Worm (Caenorhabditis elegans): ENCODE results near the gene F47C12.13.

F47C12.13 gene

DNA sequence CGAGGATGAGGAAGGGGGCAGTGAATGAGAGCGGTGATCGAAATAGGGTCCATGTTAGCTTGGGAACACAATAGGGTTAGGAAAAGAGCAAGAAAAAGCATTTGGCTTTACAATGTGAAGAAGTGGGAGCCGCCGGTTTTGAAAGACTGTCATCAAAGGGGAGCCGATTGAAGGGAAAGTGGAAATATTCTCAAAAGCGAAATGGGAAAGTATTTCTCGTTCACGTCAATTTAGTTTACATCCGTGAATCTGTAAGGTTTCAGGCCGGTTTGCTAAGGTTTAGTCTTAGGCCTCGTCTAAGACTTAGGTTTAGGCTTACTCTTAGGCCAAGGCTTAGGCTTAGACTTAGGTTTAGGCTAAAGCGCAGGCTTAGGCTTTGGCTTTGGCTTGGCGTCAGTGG lies 1.2 kb upstream of the F47C12.13 start, which contains the start of gene F47C12.7:
F47C12.7 (minus strand) TSS at position 101 of the 400 bp plus-strand sequence.
- TF ChIP-seq hlh-30 (tag; optimal IDR thresholded peaks at IDR 0.05; ENCODE audit: insufficient read depth): no peak
- no peak for TF ChIP-seq ceh-22 (tag; optimal IDR thresholded peaks at IDR 0.05)
- TF ChIP-seq ceh-2 (tag; optimal IDR thresholded peaks at IDR 0.05): no peak
- TF ChIP-seq pha-2 (tag; optimal IDR thresholded peaks at IDR 0.05): no peak
- TF ChIP-seq mec-3 (tag; optimal IDR thresholded peaks at IDR 0.05; ENCODE audit: borderline replicate concordance): no peak
- no peak for TF ChIP-seq zip-5 (tag; optimal IDR thresholded peaks at IDR 0.05)
- TF ChIP-seq K02D7.2 (tag; optimal IDR thresholded peaks at IDR 0.05): no peak
- TF ChIP-seq lim-6 (tag; optimal IDR thresholded peaks at IDR 0.05): no peak
- TF ChIP-seq ceh-9 (tag; optimal IDR thresholded peaks at IDR 0.05): no peak
- TF ChIP-seq dve-1 (tag; optimal IDR thresholded peaks at IDR 0.05): no peak
- no peak for TF ChIP-seq ceh-31 (tag; optimal IDR thresholded peaks at IDR 0.05)
- no peak for TF ChIP-seq madf-2 (tag; optimal IDR thresholded peaks at IDR 0.05)
- no peak for TF ChIP-seq K09A11.1 (tag; optimal IDR thresholded peaks at IDR 0.05; ENCODE audit: insufficient read depth)
- no peak for TF ChIP-seq pha-4 (tag; optimal IDR thresholded peaks at IDR 0.05)
- no peak for TF ChIP-seq pax-1 (tag; optimal IDR thresholded peaks at IDR 0.05)

DNA sequence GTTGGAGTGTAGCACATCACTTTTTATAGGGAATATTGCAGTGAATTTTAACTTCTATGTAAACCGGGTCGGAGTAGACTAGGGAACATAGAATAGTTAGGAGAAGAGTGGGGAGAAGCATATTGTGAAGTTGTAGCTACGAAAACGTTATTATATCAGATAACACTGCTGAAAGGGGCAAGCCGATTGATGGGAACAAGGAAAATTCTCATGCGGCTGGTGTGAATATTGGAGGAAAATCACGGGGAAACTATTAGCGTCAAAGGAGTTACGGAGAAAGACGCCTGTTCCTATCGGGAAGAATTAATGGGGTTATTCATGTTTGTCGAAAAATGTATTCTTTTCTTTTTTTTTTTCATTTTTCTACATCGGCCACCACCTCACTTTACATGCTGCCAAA lies 926 bp downstream of the F47C12.13 start, which contains the start of gene F47C12.6:
F47C12.6 (minus strand) TSS at position 101 of the 400 bp plus-strand sequence.
- TF ChIP-seq ama-1 (optimal IDR thresholded peaks at IDR 0.05) (no peak), sox-2 (GFP tag; IDR thresholded peaks at IDR 0.05) (no peak), pag-3 (tag; optimal IDR thresholded peaks at IDR 0.05; ENCODE audit: borderline replicate concordance) (no peak), ceh-2 (tag; optimal IDR thresholded peaks at IDR 0.05) (no peak), pat-9 (tag; optimal IDR thresholded peaks at IDR 0.05) (no peak), T23F11.4 (GFP tag; optimal IDR thresholded peaks at IDR 0.05) (no peak)

DNA sequence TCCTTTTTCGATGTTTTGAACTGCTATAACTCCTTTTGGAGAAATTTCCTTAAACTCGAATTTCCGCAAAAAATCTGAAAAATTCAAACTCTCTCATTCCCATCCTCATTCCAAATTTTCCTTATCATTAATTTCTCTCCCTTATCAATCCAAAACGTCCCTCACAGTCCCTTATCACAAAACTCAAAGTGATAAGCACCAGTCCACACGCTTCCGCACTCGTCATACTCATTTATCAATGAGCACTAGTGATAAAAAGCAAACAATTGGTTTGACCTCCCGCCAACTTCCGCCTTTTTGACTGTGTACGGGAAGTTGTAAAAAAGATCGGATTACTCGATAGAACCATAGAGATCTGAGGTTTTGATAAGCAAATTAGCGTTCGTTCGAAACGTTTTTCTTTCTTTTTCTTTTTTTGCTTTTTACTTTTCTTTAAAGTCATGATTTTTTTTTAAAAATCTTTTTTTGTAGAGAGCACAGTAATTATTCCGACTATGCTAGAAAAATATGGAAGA lies 5.5 kb downstream of the F47C12.13 start, which contains the start of gene clec-78:
clec-78 (plus strand) TSS at position 465 of the 515 bp plus-strand sequence.
- TF ChIP-seq ceh-48 (tag; optimal IDR thresholded peaks at IDR 0.05) (no peak), dve-1 (tag; optimal IDR thresholded peaks at IDR 0.05) (no peak), lin-11 (tag; optimal IDR thresholded peaks at IDR 0.05) (no peak), unc-86 (tag; optimal IDR thresholded peaks at IDR 0.05) (no peak), ceh-18 (tag; optimal IDR thresholded peaks at IDR 0.05) (no peak), zip-5 (tag; optimal IDR thresholded peaks at IDR 0.05) (peak; percentile 5), elt-2 (tag; optimal IDR thresholded peaks at IDR 0.05) (peak; percentile 100), tbx-2 (tag; optimal IDR thresholded peaks at IDR 0.05) (no peak), nhr-11 (tag; optimal IDR thresholded peaks at IDR 0.05) (no peak), mec-3 (tag; optimal IDR thresholded peaks at IDR 0.05; ENCODE audit: borderline replicate concordance) (no peak), rnt-1 (tag; optimal IDR thresholded peaks at IDR 0.05) (no peak), pqm-1 (tag; optimal IDR thresholded peaks at IDR 0.05) (peak; percentile 83), eyg-1 (tag; optimal IDR thresholded peaks at IDR 0.05) (no peak), gmeb-2 (tag; optimal IDR thresholded peaks at IDR 0.05) (no peak), pat-9 (tag; optimal IDR thresholded peaks at IDR 0.05) (no peak), F13H6.1 (tag; optimal IDR thresholded peaks at IDR 0.05) (no peak), ceh-19 (GFP tag; optimal IDR thresholded peaks at IDR 0.05) (no peak), ceh-24 (tag; optimal IDR thresholded peaks at IDR 0.05) (no peak), sdc-2 (tag; optimal IDR thresholded peaks at IDR 0.05) (no peak), ceh-14 (tag; optimal IDR thresholded peaks at IDR 0.05) (no peak)

DNA sequence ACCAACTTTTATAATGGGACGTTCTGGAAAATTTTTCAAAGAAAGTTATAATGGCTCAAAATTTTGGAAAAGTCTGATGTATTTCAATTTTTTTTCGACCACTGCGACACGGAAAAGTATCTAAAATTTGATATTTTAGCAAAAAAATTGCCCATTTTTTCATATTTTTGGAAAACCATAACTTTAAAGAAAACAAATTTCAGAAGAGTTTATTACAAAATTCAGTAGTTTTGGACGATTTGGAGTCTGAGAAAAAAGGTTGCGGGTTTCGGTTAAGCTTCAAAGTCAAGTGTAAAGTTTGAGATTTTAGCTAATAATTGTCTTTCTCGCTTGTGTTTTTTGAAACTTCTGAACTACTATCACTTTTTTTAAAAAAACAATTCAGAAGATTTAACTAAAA lies 6.1 kb downstream of the F47C12.13 start:
- no peak for TF ChIP-seq ceh-30 (tag; optimal IDR thresholded peaks at IDR 0.05)
- no peak for TF ChIP-seq lim-6 (tag; optimal IDR thresholded peaks at IDR 0.05)
- no peak for TF ChIP-seq madf-2 (tag; optimal IDR thresholded peaks at IDR 0.05)
- no peak for TF ChIP-seq F13H6.1 (tag; optimal IDR thresholded peaks at IDR 0.05)
- TF ChIP-seq pag-3 (tag; optimal IDR thresholded peaks at IDR 0.05; ENCODE audit: borderline replicate concordance): no peak
- no peak for TF ChIP-seq ttx-3 (tag; optimal IDR thresholded peaks at IDR 0.05)
- no peak for TF ChIP-seq fax-1 (tag; optimal IDR thresholded peaks at IDR 0.05)
- no peak for TF ChIP-seq tbx-2 (tag; optimal IDR thresholded peaks at IDR 0.05)
- TF ChIP-seq K02D7.2 (tag; optimal IDR thresholded peaks at IDR 0.05): no peak
- TF ChIP-seq tbx-7 (tag; optimal IDR thresholded peaks at IDR 0.05): no peak
- TF ChIP-seq unc-55 (GFP tag; optimal IDR thresholded peaks at IDR 0.05): no peak
- no peak for TF ChIP-seq ceh-9 (tag; optimal IDR thresholded peaks at IDR 0.05)
- TF ChIP-seq unc-3 (GFP tag; conservative IDR thresholded peaks at IDR 0.05): no peak
- TF ChIP-seq unc-3 (tag; optimal IDR thresholded peaks at IDR 0.05): no peak
- TF ChIP-seq pax-1 (tag; optimal IDR thresholded peaks at IDR 0.05): no peak
- no peak for TF ChIP-seq ceh-34 (tag; optimal IDR thresholded peaks at IDR 0.05)
- no peak for TF ChIP-seq pat-9 (tag; optimal IDR thresholded peaks at IDR 0.05)
- no peak for TF ChIP-seq pha-2 (tag; optimal IDR thresholded peaks at IDR 0.05)
- no peak for TF ChIP-seq hlh-15 (tag; optimal IDR thresholded peaks at IDR 0.05)
- TF ChIP-seq rnt-1 (tag; optimal IDR thresholded peaks at IDR 0.05): no peak

All from whole organism, late embryonic.